Fruit fly (Drosophila melanogaster) whole organism, adult: ENCODE results near the gene CG9698.

Source experiments
- CG1620 ChIP-seq: fragments of 200-800 bp; sonication (Bioruptor generic); optimal IDR thresholded peaks from 2 replicates; lab custom pipeline; 2016; ENCODE audit warnings: missing biosample characterization, missing genetic modification characterization
- Hr96 ChIP-seq: fragments of 200-800 bp; sonication (Bioruptor generic); optimal IDR thresholded peaks from 2 replicates; lab custom pipeline; 2016; ENCODE audit warnings: missing biosample characterization, missing genetic modification characterization
- cic ChIP-seq: fragments of 200-800 bp; sonication (Bioruptor generic); optimal IDR thresholded peaks from 2 replicates; lab custom pipeline; 2017; ENCODE audit warnings: missing biosample characterization, mild to moderate bottlenecking, missing genetic modification characterization, moderate library complexity

dm6 chr3R:30529570-30529969, 15.0 kb downstream of the CG9698 start:
- TF ChIP-seq Hr96 (no peak), cic (GFP tag; lab: Kevin White, UChicago) (no peak), CG1620 (no peak)
